Worm (Caenorhabditis elegans) whole organism, L3 larva: ENCODE measurements around the gene nas-20.

Experiments
- R02D3.7 ChIP-seq: fragments of 150-350 bp; optimal IDR thresholded peaks from 2 replicates; lab custom pipeline; 2014; ENCODE audit warnings: missing biosample characterization, missing genetic modification characterization
- ZK546.5 ChIP-seq: sonication (generic microtip); optimal IDR thresholded peaks from 2 replicates; lab custom pipeline; 2017; ENCODE audit warnings: missing biosample characterization, missing genetic modification characterization
- ama-1 ChIP-seq: fragments of 150-350 bp; optimal IDR thresholded peaks from 2 replicates; lab custom pipeline; 2018
- ceh-16 ChIP-seq: sonication (generic microtip); optimal IDR thresholded peaks from 2 replicates; lab custom pipeline; 2017; ENCODE audit warnings: missing biosample characterization, missing genetic modification characterization
- ceh-9 ChIP-seq: sonication (generic microtip); optimal IDR thresholded peaks from 2 replicates; lab custom pipeline; 2018; ENCODE audit warnings: missing biosample characterization, missing genetic modification characterization
- daf-12 ChIP-seq: fragments of 150-350 bp; optimal IDR thresholded peaks from 2 replicates; lab custom pipeline; 2014; ENCODE audit warnings: missing biosample characterization, missing genetic modification reagents, missing genetic modification characterization
- egl-27 ChIP-seq: sonication (generic microtip); optimal IDR thresholded peaks from 4 replicates; lab custom pipeline; 2017; ENCODE audit warnings: missing biosample characterization, missing genetic modification reagents, missing genetic modification characterization
- elt-2 ChIP-seq: sonication (generic microtip); optimal IDR thresholded peaks from 2 replicates; lab custom pipeline; 2016; ENCODE audit warnings: missing genetic modification reagents, mild to moderate bottlenecking, missing genetic modification characterization, missing compliant biosample characterization
- elt-3 ChIP-seq, 3 experiments: fragments of 150-350 bp in 1 of 3; sonication (generic microtip) in 2 of 3; optimal IDR thresholded peaks; 2 replicates in 2 of 3; 4 replicates in 1 of 3; lab custom pipeline; 2014 to 2017; ENCODE audit warnings: missing biosample characterization in 3 of 3, missing genetic modification characterization in 3 of 3
- hmg-11 ChIP-seq: sonication (generic microtip); optimal IDR thresholded peaks from 2 replicates; lab custom pipeline; 2016; ENCODE audit warnings: missing genetic modification characterization, missing compliant biosample characterization
- jun-1 ChIP-seq: fragments of 150-350 bp; optimal IDR thresholded peaks from 2 replicates; lab custom pipeline; 2014; ENCODE audit warnings: missing biosample characterization, missing genetic modification reagents, missing genetic modification characterization
- lin-15B ChIP-seq: fragments of 150-350 bp; optimal IDR thresholded peaks from 2 replicates; lab custom pipeline; 2014; ENCODE audit warnings: missing biosample characterization, missing genetic modification characterization
- lsy-12 ChIP-seq: sonication (generic microtip); optimal IDR thresholded peaks from 2 replicates; lab custom pipeline; 2016; ENCODE audit warnings: mild to moderate bottlenecking, missing genetic modification characterization, missing compliant biosample characterization
- mdl-1 ChIP-seq: fragments of 150-350 bp; optimal IDR thresholded peaks from 2 replicates; lab custom pipeline; 2014; ENCODE audit warnings: missing biosample characterization, missing genetic modification characterization
- mml-1 ChIP-seq: fragments of 150-350 bp; sonication (generic microtip); optimal IDR thresholded peaks from 3 replicates; lab custom pipeline; 2014; ENCODE audit warnings: missing biosample characterization, missing genetic modification characterization
- nfya-1 ChIP-seq: sonication (generic microtip); optimal IDR thresholded peaks from 2 replicates; lab custom pipeline; 2017; ENCODE audit warnings: missing genetic modification characterization, mild to moderate bottlenecking, missing compliant biosample characterization, antibody characterized with exemption, moderate library complexity; ENCODE audit not compliant: insufficient read depth
- nhr-12 ChIP-seq: fragments of 150-350 bp; optimal IDR thresholded peaks from 2 replicates; lab custom pipeline; 2014; ENCODE audit warnings: missing biosample characterization, missing genetic modification characterization
- nhr-23 ChIP-seq: fragments of 150-350 bp; optimal IDR thresholded peaks from 2 replicates; lab custom pipeline; 2014; ENCODE audit warnings: missing biosample characterization, missing genetic modification reagents, missing genetic modification characterization
- nhr-25 ChIP-seq: sonication (generic microtip); optimal IDR thresholded peaks from 2 replicates; lab custom pipeline; 2017; ENCODE audit warnings: missing biosample characterization, missing genetic modification characterization
- nhr-28 ChIP-seq: fragments of 150-350 bp; optimal IDR thresholded peaks from 2 replicates; lab custom pipeline; 2014; ENCODE audit warnings: missing biosample characterization, missing genetic modification characterization
- nhr-67 ChIP-seq: fragments of 150-350 bp; optimal IDR thresholded peaks from 2 replicates; lab custom pipeline; 2014; ENCODE audit warnings: missing biosample characterization, missing genetic modification characterization
- nhr-77 ChIP-seq: fragments of 150-350 bp; optimal IDR thresholded peaks from 2 replicates; lab custom pipeline; 2014; ENCODE audit warnings: missing biosample characterization, missing genetic modification characterization
- pha-4 ChIP-seq: fragments of 150-350 bp; optimal IDR thresholded peaks from 2 replicates; lab custom pipeline; 2014; ENCODE audit warnings: missing biosample characterization, missing genetic modification reagents, missing genetic modification characterization
- sea-2 ChIP-seq: fragments of 150-350 bp; sonication (generic microtip); optimal IDR thresholded peaks from 4 replicates; lab custom pipeline; 2014; ENCODE audit warnings: missing biosample characterization, missing genetic modification reagents, missing genetic modification characterization
- skn-1 ChIP-seq: fragments of 150-350 bp; optimal IDR thresholded peaks from 2 replicates; lab custom pipeline; 2014; ENCODE audit warnings: missing biosample characterization, missing genetic modification characterization
- unc-39 ChIP-seq: sonication (generic microtip); optimal IDR thresholded peaks from 4 replicates; lab custom pipeline; 2017; ENCODE audit warnings: missing biosample characterization, missing genetic modification characterization
- unc-62 ChIP-seq: fragments of 150-350 bp; sonication (generic microtip); optimal IDR thresholded peaks from 4 replicates; lab custom pipeline; 2014; ENCODE audit warnings: missing biosample characterization, missing genetic modification reagents, missing genetic modification characterization
- zag-1 ChIP-seq: fragments of 150-350 bp; optimal IDR thresholded peaks from 2 replicates; lab custom pipeline; 2014; ENCODE audit warnings: missing biosample characterization, missing genetic modification characterization
- ztf-11 ChIP-seq: fragments of 150-350 bp; optimal IDR thresholded peaks from 2 replicates; lab custom pipeline; 2014; ENCODE audit warnings: missing biosample characterization, missing genetic modification characterization

The nas-20 gene

DNA sequence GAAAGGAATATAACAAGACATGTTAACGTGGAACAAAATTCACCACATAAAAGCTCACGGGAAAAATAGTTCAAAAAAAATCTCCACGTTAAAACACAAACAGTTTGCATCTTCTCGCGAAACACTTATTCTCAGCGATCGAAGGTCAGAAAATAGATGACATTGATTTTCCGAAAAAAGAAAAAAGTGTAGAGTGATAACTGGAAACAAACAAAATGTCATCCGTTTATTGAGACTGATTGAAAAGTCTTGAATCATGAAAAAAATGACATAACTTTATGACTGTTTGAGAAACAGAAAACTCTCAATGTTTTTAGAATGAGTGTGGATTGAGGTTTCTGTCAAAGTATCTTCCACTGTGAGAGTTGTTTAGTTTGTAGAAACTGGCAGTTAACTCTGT is 45.7 kb upstream of the nas-20 start, which contains the start of gene C55A6.4:
C55A6.4 (minus strand) TSS at position 101 of the 400 bp plus-strand sequence.
- TF ChIP-seq mdl-1 (no peak), nhr-12 (tag; lab: Kevin White, UChicago) (no peak), ama-1 (lab: Kevin White, UChicago) (no peak), nhr-77 (no peak), nfya-1 (tag; lab: Kevin White, UChicago) (no peak), egl-27 (tag; lab: Kevin White, UChicago) (no peak), sea-2 (GFP tag; lab: Kevin White, UChicago) (no peak), nhr-28 (tag; lab: Kevin White, UChicago) (no peak), unc-39 (tag; lab: Kevin White, UChicago) (no peak), elt-2 (tag; lab: Kevin White, UChicago) (no peak), ceh-16 (no peak), lin-15B (tag; lab: Kevin White, UChicago) (no peak), elt-3 (tag; optimal IDR thresholded peaks at IDR 0.05; lab: Kevin White, UChicago) (no peak), zag-1 (no peak), hmg-11 (tag; lab: Kevin White, UChicago) (no peak)

ce11 chrV:11516141-11516591 is 44.1 kb upstream of the nas-20 start, which contains the start of gene sdz-8:
sdz-8 (minus strand) TSS chrV:11516191.
- no peak for TF ChIP-seq ztf-11 (tag; lab: Kevin White, UChicago)
- TF ChIP-seq elt-2 (tag; lab: Kevin White, UChicago) = no peak
- no peak for TF ChIP-seq R02D3.7 (tag; lab: Kevin White, UChicago)
- TF ChIP-seq unc-62 (GFP tag; lab: Kevin White, UChicago) = no peak
- no peak for TF ChIP-seq daf-12 (tag; lab: Kevin White, UChicago)
- no peak for TF ChIP-seq nhr-12 (tag; lab: Kevin White, UChicago)
- TF ChIP-seq nhr-77 = no peak
- no peak for TF ChIP-seq nhr-23 (tag; lab: Kevin White, UChicago)
- peak; percentile 80 for TF ChIP-seq skn-1
- no peak for TF ChIP-seq ceh-9 (tag; lab: Kevin White, UChicago)
- TF ChIP-seq ceh-16 = no peak
- TF ChIP-seq pha-4 (tag; lab: Kevin White, UChicago) = peak; percentile 12
- no peak for TF ChIP-seq lin-15B (tag; lab: Kevin White, UChicago)
- no peak for TF ChIP-seq ZK546.5 (tag; lab: Kevin White, UChicago)
- TF ChIP-seq nhr-25 (tag; lab: Kevin White, UChicago) = no peak
- no peak for TF ChIP-seq zag-1
- TF ChIP-seq, all 47 proteins: peak for 2

ce11 chrV:11515145-11515544 is 43.0 kb upstream of the nas-20 start:
- TF ChIP-seq mml-1 (tag; lab: Kevin White, UChicago) (no peak), ztf-11 (tag; lab: Kevin White, UChicago) (no peak), elt-2 (tag; lab: Kevin White, UChicago) (no peak)

ce11 chrV:11514677-11515076 is 42.6 kb upstream of the nas-20 start, which contains the start of gene C55A6.6:
C55A6.6 (minus strand) TSS chrV:11514737.
- no peak for TF ChIP-seq unc-62 (GFP tag; lab: Kevin White, UChicago)
- no peak for TF ChIP-seq nhr-23 (tag; lab: Kevin White, UChicago)
- TF ChIP-seq jun-1 = no peak
- no peak for TF ChIP-seq ztf-11 (tag; lab: Kevin White, UChicago)
- TF ChIP-seq ceh-16 = no peak
- peak; percentile 93 for TF ChIP-seq pha-4 (tag; lab: Kevin White, UChicago)

ce11 chrV:11513432-11513831 is 41.3 kb upstream of the nas-20 start, which contains the start of gene C55A6.3:
C55A6.3 (minus strand) TSS chrV:11513532.
- TF ChIP-seq pha-4 (tag; lab: Kevin White, UChicago) = peak; percentile 41
- no peak for TF ChIP-seq R02D3.7 (tag; lab: Kevin White, UChicago)

DNA sequence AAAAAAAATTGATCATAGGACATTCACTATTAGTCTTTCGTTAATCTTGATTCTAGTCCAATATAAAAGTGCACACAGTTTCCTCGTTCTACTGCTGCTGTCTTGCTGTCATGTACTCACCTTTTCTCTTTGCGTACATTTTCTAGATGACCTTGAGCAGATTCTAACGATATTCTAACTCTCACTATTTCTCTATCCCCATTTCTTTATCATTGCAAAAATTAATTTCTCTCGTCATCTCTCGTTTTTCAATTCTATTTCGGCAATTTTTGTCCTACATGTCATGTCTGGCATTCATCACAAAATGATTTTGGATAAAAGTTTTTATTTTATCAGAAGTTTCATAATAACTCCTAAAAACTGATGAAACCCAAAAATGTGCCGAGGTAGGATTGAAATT is 36.7 kb upstream of the nas-20 start, which contains the start of gene ttll-5:
ttll-5 (plus strand) TSS at position 288 of the 400 bp plus-strand sequence.
- TF ChIP-seq ZK546.5 (tag; lab: Kevin White, UChicago) (no peak), lsy-12 (tag; lab: Kevin White, UChicago) (no peak), nhr-67 (tag; lab: Kevin White, UChicago) (no peak), nhr-25 (tag; lab: Kevin White, UChicago) (peak; percentile 83), unc-39 (tag; lab: Kevin White, UChicago) (no peak)
